Worm (Caenorhabditis elegans): Measurements from ENCODE around the gene Y102A11A.5.
A peak's percentile ranks its signal among the peaks of the same experiment; 100 is the strongest.

Y102A11A.5 gene

DNA sequence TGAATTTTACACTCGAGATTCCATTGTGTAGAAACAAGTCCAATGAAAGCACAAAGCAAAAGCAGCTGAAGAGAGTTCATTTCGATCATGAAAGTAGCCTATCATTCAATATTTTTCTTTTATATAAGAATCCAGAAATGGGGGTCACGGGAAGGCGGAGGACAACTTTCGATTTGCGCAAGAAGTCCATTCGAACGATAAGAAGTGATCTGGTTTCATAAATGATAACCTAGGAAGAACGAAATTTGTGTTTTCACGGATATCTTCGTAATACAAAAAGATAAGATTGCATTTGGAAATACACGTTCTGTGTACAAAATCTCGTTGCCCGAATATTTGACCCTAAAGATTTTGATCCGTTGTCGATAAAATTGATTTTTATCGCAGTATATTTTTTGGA lies at the start of gene Y102A11A.5:
TSS of gene Y102A11A.5 (minus strand) at position 175 of the 400 bp plus-strand sequence.
- TF ChIP-seq zag-1 (tag; optimal IDR thresholded peaks at IDR 0.05) = no peak
- TF ChIP-seq nhr-21 (tag; optimal IDR thresholded peaks at IDR 0.05) = peak; percentile 45
- TF ChIP-seq snpc-4 (tag; optimal IDR thresholded peaks at IDR 0.05) = no peak
- TF ChIP-seq nhr-25 (tag; optimal IDR thresholded peaks at IDR 0.05) = no peak

DNA sequence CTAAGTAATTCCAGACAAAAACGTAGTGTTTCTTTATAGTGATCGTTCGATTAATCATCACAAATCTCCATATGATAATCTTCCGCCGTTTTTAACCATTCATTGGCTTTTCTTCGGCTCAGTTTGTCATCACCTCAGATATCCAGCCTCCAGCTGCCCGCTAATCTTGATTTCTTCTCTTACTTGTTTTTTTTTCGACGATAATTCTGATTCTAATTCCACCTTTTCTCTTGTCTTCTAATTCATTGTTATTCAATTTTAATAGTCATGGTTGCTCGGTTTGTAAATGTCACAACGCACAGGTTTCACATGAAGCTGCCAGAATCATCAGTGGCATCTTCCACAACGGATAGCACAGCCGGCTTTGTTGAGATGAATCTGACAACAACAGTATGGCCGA lies 48.1 kb upstream of the Y102A11A.5 start, which contains the start of gene F49H12.4:
TSS of gene F49H12.4 (plus strand) at position 301 of the 400 bp plus-strand sequence.
- TF ChIP-seq C34F6.9 (tag; optimal IDR thresholded peaks at IDR 0.05) (no peak), sma-9 (GFP tag; optimal IDR thresholded peaks at IDR 0.05) (no peak), sma-9 (tag; optimal IDR thresholded peaks at IDR 0.05) (no peak), nhr-237 (tag; optimal IDR thresholded peaks at IDR 0.05) (no peak), unc-39 (tag; optimal IDR thresholded peaks at IDR 0.05) (no peak), lin-39 (tag; optimal IDR thresholded peaks at IDR 0.05) (no peak), elt-3 (tag; optimal IDR thresholded peaks at IDR 0.05) (no peak), lsy-2 (tag; optimal IDR thresholded peaks at IDR 0.05) (no peak), nhr-6 (tag; optimal IDR thresholded peaks at IDR 0.05) (no peak), egl-27 (tag; optimal IDR thresholded peaks at IDR 0.05) (no peak), peb-1 (tag; optimal IDR thresholded peaks at IDR 0.05) (no peak), F13H6.1 (tag; optimal IDR thresholded peaks at IDR 0.05) (no peak), nhr-21 (tag; optimal IDR thresholded peaks at IDR 0.05) (no peak), blmp-1 (tag; optimal IDR thresholded peaks at IDR 0.05; ENCODE audit: insufficient read depth) (no peak), elt-1 (tag; optimal IDR thresholded peaks at IDR 0.05) (no peak), crh-2 (tag; optimal IDR thresholded peaks at IDR 0.05) (no peak), ztf-1 (GFP tag; conservative IDR thresholded peaks at IDR 0.05) (no peak), ceh-16 (tag; optimal IDR thresholded peaks at IDR 0.05) (no peak), nhr-10 (tag; optimal IDR thresholded peaks at IDR 0.05) (no peak)

DNA sequence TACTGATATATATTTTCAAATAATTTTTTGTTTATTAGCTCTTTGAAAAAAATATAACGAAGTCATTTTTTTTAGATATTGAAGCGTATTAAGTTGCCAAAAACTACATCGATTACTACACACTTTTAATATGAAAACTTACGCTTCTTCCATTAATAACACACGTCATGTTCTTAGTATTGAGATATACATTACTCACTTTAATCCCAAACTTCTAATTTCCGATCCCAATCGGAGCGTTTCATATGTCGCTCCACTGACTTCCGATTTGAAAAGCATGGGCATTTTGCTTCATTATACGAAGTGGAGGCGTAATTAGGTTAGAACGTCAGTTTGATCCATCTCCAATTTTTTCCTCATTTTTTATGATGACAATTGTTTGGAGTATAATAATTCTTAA lies 47.4 kb upstream of the Y102A11A.5 start:
- TF ChIP-seq elt-1 (tag; optimal IDR thresholded peaks at IDR 0.05) (no peak), nhr-25 (tag; optimal IDR thresholded peaks at IDR 0.05) (no peak), mdl-1 (tag; optimal IDR thresholded peaks at IDR 0.05) (no peak), unc-39 (tag; optimal IDR thresholded peaks at IDR 0.05) (no peak), snpc-4 (tag; optimal IDR thresholded peaks at IDR 0.05) (no peak), ama-1 (optimal IDR thresholded peaks at IDR 0.05) (no peak), unc-62 (GFP tag; optimal IDR thresholded peaks at IDR 0.05) (no peak), unc-55 (GFP tag; optimal IDR thresholded peaks at IDR 0.05) (no peak), peb-1 (tag; optimal IDR thresholded peaks at IDR 0.05) (no peak), nhr-23 (tag; optimal IDR thresholded peaks at IDR 0.05) (no peak), nhr-11 (tag; optimal IDR thresholded peaks at IDR 0.05) (no peak), nhr-12 (tag; optimal IDR thresholded peaks at IDR 0.05) (no peak), ceh-16 (tag; optimal IDR thresholded peaks at IDR 0.05) (no peak), aly-2 (tag; optimal IDR thresholded peaks at IDR 0.05) (no peak), sma-9 (GFP tag; optimal IDR thresholded peaks at IDR 0.05) (no peak), sma-9 (tag; optimal IDR thresholded peaks at IDR 0.05) (no peak), C34F6.9 (tag; optimal IDR thresholded peaks at IDR 0.05) (no peak), lin-39 (tag; optimal IDR thresholded peaks at IDR 0.05) (no peak), blmp-1 (tag; optimal IDR thresholded peaks at IDR 0.05; ENCODE audit: insufficient read depth) (no peak), nhr-237 (tag; optimal IDR thresholded peaks at IDR 0.05) (no peak), lin-13 (GFP tag; optimal IDR thresholded peaks at IDR 0.05) (no peak)

DNA sequence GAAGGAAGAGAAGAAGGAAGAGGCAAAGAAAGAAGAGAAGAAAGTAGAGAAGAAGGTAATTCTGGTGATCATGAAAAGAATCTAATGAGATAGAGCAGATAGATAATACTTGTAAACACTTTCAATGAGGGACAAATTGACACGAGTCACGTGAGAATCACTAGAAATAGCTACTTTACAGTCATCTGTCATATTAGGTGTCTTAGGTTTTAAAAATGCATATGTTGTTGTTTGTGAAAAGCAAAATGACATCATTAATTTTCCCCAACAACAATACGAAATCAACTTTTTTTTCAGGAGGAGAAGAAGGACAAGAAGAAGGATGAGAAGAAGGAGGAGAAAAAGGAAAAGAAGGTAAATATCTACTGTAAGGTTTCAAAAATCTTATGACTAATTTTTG lies 43.8 kb upstream of the Y102A11A.5 start:
- TF ChIP-seq mbf-1 (tag; optimal IDR thresholded peaks at IDR 0.05) (no peak), gmeb-1 (tag; optimal IDR thresholded peaks at IDR 0.05) (no peak), sma-9 (GFP tag; optimal IDR thresholded peaks at IDR 0.05) (peak; percentile 13), sma-9 (tag; optimal IDR thresholded peaks at IDR 0.05) (no peak), mab-5 (tag; optimal IDR thresholded peaks at IDR 0.05) (no peak), ztf-1 (GFP tag; conservative IDR thresholded peaks at IDR 0.05) (no peak), mdl-1 (tag; optimal IDR thresholded peaks at IDR 0.05) (no peak), nhr-23 (tag; optimal IDR thresholded peaks at IDR 0.05) (no peak), unc-62 (GFP tag; optimal IDR thresholded peaks at IDR 0.05) (no peak), nhr-25 (tag; optimal IDR thresholded peaks at IDR 0.05) (peak; percentile 27), nhr-129 (tag; optimal IDR thresholded peaks at IDR 0.05) (peak; percentile 26), dmd-4 (tag; optimal IDR thresholded peaks at IDR 0.05) (no peak), alr-1 (tag; optimal IDR thresholded peaks at IDR 0.05) (no peak)

Measured in whole organism, L2 larva.